Fruit fly (Drosophila melanogaster) whole organism, embryonic: ENCODE data around the gene RpS28a.

Source experiments
- ATbp ChIP-seq: fragments of 200-800 bp; sonication (Bioruptor generic); optimal IDR thresholded peaks from 2 replicates; lab custom pipeline; 2017; ENCODE audit warnings: missing biosample characterization, mild to moderate bottlenecking, missing genetic modification characterization, missing genetic modification reagents
- Atf6 ChIP-seq: fragments of 200-800 bp; sonication (Bioruptor generic); IDR thresholded peaks from 2 replicates; pipeline ENCODE4 v1.3.6; 2022; ENCODE audit warnings: missing biosample characterization, missing genetic modification characterization
- Awh ChIP-seq: fragments of 200-800 bp; sonication (Bioruptor generic); IDR thresholded peaks from 2 replicates; pipeline ENCODE4, ENCODE4 v1.3.6; 2022; ENCODE audit warnings: missing biosample characterization, missing genetic modification characterization
- BEAF-32 ChIP-seq: fragments of 200-800 bp; sonication (Bioruptor generic); optimal IDR thresholded peaks from 3 replicates; lab custom pipeline; 2017; ENCODE audit warnings: missing biosample characterization, missing genetic modification characterization, mild to moderate bottlenecking, moderate library complexity, missing genetic modification reagents
- BtbVII ChIP-seq: fragments of 200-800 bp; sonication (Bioruptor generic); optimal IDR thresholded peaks from 3 replicates; lab custom pipeline; 2017; ENCODE audit warnings: missing biosample characterization, mild to moderate bottlenecking, missing genetic modification characterization
- CG11695 ChIP-seq: fragments of 200-800 bp; sonication (Bioruptor generic); IDR thresholded peaks from 3 replicates; pipeline ENCODE4 v1.3.6; 2022; ENCODE audit warnings: missing biosample characterization, missing genetic modification characterization
- CG1233 ChIP-seq: fragments of 200-800 bp; sonication (Bioruptor generic); optimal IDR thresholded peaks from 4 replicates; lab custom pipeline; 2018; ENCODE audit warnings: missing biosample characterization, mild to moderate bottlenecking, missing genetic modification characterization
- CG13123 ChIP-seq: fragments of 200-800 bp; sonication (Bioruptor generic); optimal IDR thresholded peaks from 2 replicates; lab custom pipeline; 2016; ENCODE audit warnings: missing biosample characterization, missing genetic modification characterization
- CG13287 ChIP-seq: fragments of 200-800 bp; sonication (Bioruptor generic); IDR thresholded peaks from 2 replicates; pipeline ENCODE4 v1.3.6; 2022; ENCODE audit warnings: missing biosample characterization, missing genetic modification characterization; ENCODE audit not compliant: partially characterized antibody
- CG13775 ChIP-seq: fragments of 200-800 bp; sonication (Bioruptor generic); optimal IDR thresholded peaks from 3 replicates; lab custom pipeline; 2017; ENCODE audit warnings: missing biosample characterization, mild to moderate bottlenecking, missing genetic modification characterization
- CG33557 ChIP-seq: fragments of 200-800 bp; sonication (Bioruptor generic); optimal IDR thresholded peaks from 2 replicates; lab custom pipeline; 2019; ENCODE audit warnings: missing biosample characterization, mild to moderate bottlenecking, missing genetic modification characterization, moderate library complexity
- CG8944 ChIP-seq: fragments of 200-800 bp; sonication (Bioruptor generic); optimal IDR thresholded peaks from 3 replicates; lab custom pipeline; 2016; ENCODE audit warnings: missing biosample characterization, missing genetic modification characterization
- CrebB ChIP-seq: fragments of 200-800 bp; sonication (Bioruptor generic); optimal IDR thresholded peaks from 3 replicates; lab custom pipeline; 2018; ENCODE audit warnings: missing biosample characterization, mild to moderate bottlenecking, missing genetic modification characterization
- D ChIP-seq, 2 experiments: fragments of 200-800 bp in 1 of 2; fragments of >200 bp in 1 of 2; sonication (Bioruptor generic) in 1 of 2; optimal IDR thresholded peaks; 2 replicates in 1 of 2; 3 replicates in 1 of 2; lab custom pipeline; 2017; ENCODE audit warnings: mild to moderate bottlenecking in 1 of 2, missing biosample characterization in 1 of 2, missing genetic modification characterization in 1 of 2, missing genetic modification reagents in 1 of 2
- Dfd ChIP-seq, 2 experiments: fragments of >200 bp; optimal IDR thresholded peaks; 2 replicates each; lab custom pipeline; 2017; ENCODE audit warnings: missing biosample characterization in 2 of 2, missing genetic modification characterization in 2 of 2
- ERR ChIP-seq: fragments of 200-800 bp; sonication (Bioruptor generic); optimal IDR thresholded peaks from 2 replicates; lab custom pipeline; 2016; ENCODE audit warnings: missing biosample characterization, missing genetic modification characterization
- Fer3 ChIP-seq: fragments of 200-800 bp; sonication (Bioruptor generic); optimal IDR thresholded peaks from 2 replicates; lab custom pipeline; 2018; ENCODE audit warnings: missing biosample characterization, mild to moderate bottlenecking, missing genetic modification characterization, moderate library complexity
- GATAe ChIP-seq: fragments of 200-800 bp; sonication (Bioruptor generic); conservative IDR thresholded peaks from 2 replicates; pipeline ENCODE4 v1.3.6; 2022; ENCODE audit warnings: missing biosample characterization, missing genetic modification characterization
- Gug ChIP-seq: fragments of 200-800 bp; sonication (Bioruptor generic); IDR thresholded peaks from 4 replicates; pipeline ENCODE4 v1.3.6; 2022; ENCODE audit warnings: missing biosample characterization, missing genetic modification characterization
- HHEX ChIP-seq: fragments of 200-800 bp; sonication (Bioruptor generic); optimal IDR thresholded peaks from 3 replicates; lab custom pipeline; 2017; ENCODE audit warnings: missing biosample characterization, mild to moderate bottlenecking, missing genetic modification characterization, missing genetic modification reagents
- HLH54F ChIP-seq: fragments of 200-800 bp; sonication (Bioruptor generic); optimal IDR thresholded peaks from 3 replicates; lab custom pipeline; 2016; ENCODE audit warnings: missing biosample characterization, missing genetic modification characterization
- Hey ChIP-seq: fragments of 200-800 bp; sonication (Bioruptor generic); optimal IDR thresholded peaks from 3 replicates; lab custom pipeline; 2018; ENCODE audit warnings: missing biosample characterization, mild to moderate bottlenecking, missing genetic modification characterization
- Mes4 ChIP-seq: fragments of 200-800 bp; sonication (Bioruptor generic); optimal IDR thresholded peaks from 2 replicates; lab custom pipeline; 2016; ENCODE audit warnings: missing biosample characterization, missing genetic modification characterization
- Side ChIP-seq: fragments of 200-800 bp; sonication (Bioruptor generic); optimal IDR thresholded peaks from 2 replicates; lab custom pipeline; 2016; ENCODE audit warnings: missing biosample characterization, missing genetic modification characterization
- Sox100B ChIP-seq: fragments of 200-800 bp; sonication (Bioruptor generic); optimal IDR thresholded peaks from 3 replicates; lab custom pipeline; 2018; ENCODE audit warnings: missing biosample characterization, mild to moderate bottlenecking, missing genetic modification characterization
- Stat92E ChIP-seq, 3 experiments: fragments of >200 bp in 2 of 3; fragments of 200-800 bp in 1 of 3; sonication (Bioruptor generic) in 1 of 3; optimal IDR thresholded peaks; 2 replicates each; lab custom pipeline; 2017 to 2019; ENCODE audit warnings: missing biosample characterization in 3 of 3, missing genetic modification characterization in 3 of 3, mild to moderate bottlenecking in 1 of 3, moderate library complexity in 1 of 3
- TFAM ChIP-seq: fragments of 200-800 bp; sonication (Bioruptor generic); optimal IDR thresholded peaks from 2 replicates; lab custom pipeline; 2017; ENCODE audit warnings: missing biosample characterization, missing genetic modification characterization, inconsistent platforms
- Tbp ChIP-seq: fragments of >200 bp; optimal IDR thresholded peaks from 2 replicates; lab custom pipeline; 2018; ENCODE audit warnings: missing biosample characterization, missing genetic modification characterization
- Xrp1 ChIP-seq: fragments of 200-800 bp; sonication (Bioruptor generic); IDR thresholded peaks from 2 replicates; pipeline ENCODE4 v1.3.6; 2022; ENCODE audit warnings: missing biosample characterization, missing genetic modification characterization
- YL-1 ChIP-seq: fragments of 200-800 bp; sonication (Bioruptor generic); optimal IDR thresholded peaks from 3 replicates; lab custom pipeline; 2017; ENCODE audit warnings: missing biosample characterization, mild to moderate bottlenecking, missing genetic modification characterization
- ash1 ChIP-seq: fragments of 200-800 bp; sonication (Bioruptor generic); optimal IDR thresholded peaks from 2 replicates; lab custom pipeline; 2018; ENCODE audit warnings: missing biosample characterization, mild to moderate bottlenecking, missing genetic modification characterization
- ato ChIP-seq: fragments of 200-800 bp; sonication (Bioruptor generic); IDR thresholded peaks from 2 replicates; pipeline ENCODE4 v1.3.6; 2022; ENCODE audit warnings: missing biosample characterization, missing genetic modification characterization; ENCODE audit not compliant: partially characterized antibody
- chif ChIP-seq, 2 experiments: fragments of 200-800 bp; sonication (Bioruptor generic); optimal IDR thresholded peaks; 3 replicates each; lab custom pipeline; 2016; ENCODE audit warnings: missing biosample characterization in 2 of 2, missing genetic modification characterization in 2 of 2
- croc ChIP-seq: fragments of 200-800 bp; sonication (Bioruptor generic); conservative IDR thresholded peaks from 3 replicates; pipeline ENCODE4 v1.3.6; 2022; ENCODE audit warnings: missing biosample characterization, missing genetic modification characterization
- dan ChIP-seq: fragments of 200-800 bp; sonication (Bioruptor generic); IDR thresholded peaks from 2 replicates; pipeline ENCODE4 v1.3.6; 2022; ENCODE audit warnings: missing biosample characterization, missing genetic modification characterization
- fd3F ChIP-seq: fragments of 200-800 bp; sonication (Bioruptor generic); optimal IDR thresholded peaks from 2 replicates; lab custom pipeline; 2018; ENCODE audit warnings: missing biosample characterization, mild to moderate bottlenecking, missing genetic modification characterization, moderate library complexity
- her ChIP-seq: fragments of 200-800 bp; sonication (Bioruptor generic); optimal IDR thresholded peaks from 2 replicates; lab custom pipeline; 2016; ENCODE audit warnings: missing biosample characterization, missing genetic modification characterization
- kah ChIP-seq: fragments of 200-800 bp; sonication (Bioruptor generic); optimal IDR thresholded peaks from 2 replicates; lab custom pipeline; 2018; ENCODE audit warnings: missing biosample characterization, mild to moderate bottlenecking, missing genetic modification characterization
- lov ChIP-seq, 2 experiments: fragments of 200-800 bp in 1 of 2; fragments of >200 bp in 1 of 2; sonication (Bioruptor generic) in 1 of 2; IDR thresholded peaks in 1 of 2; optimal IDR thresholded peaks in 1 of 2; 2 replicates in 1 of 2; 3 replicates in 1 of 2; pipeline versions ENCODE4 v1.3.6 to Lab custom; 2017 to 2022; ENCODE audit warnings: missing biosample characterization in 1 of 2, missing genetic modification characterization in 1 of 2
- otp ChIP-seq: fragments of 200-800 bp; sonication (Bioruptor generic); IDR thresholded peaks from 3 replicates; pipeline ENCODE4, ENCODE4 v1.3.6; 2022; ENCODE audit warnings: missing biosample characterization, missing genetic modification characterization
- pan ChIP-seq, 4 experiments: fragments of >200 bp in 3 of 4; fragments of 200-800 bp in 1 of 4; sonication (Bioruptor generic) in 1 of 4; optimal IDR thresholded peaks in 3 of 4; IDR thresholded peaks in 1 of 4; 2 replicates each; pipeline versions ENCODE4 v1.3.6 to Lab custom; 2017 to 2022; ENCODE audit warnings: missing biosample characterization in 2 of 4, missing genetic modification characterization in 2 of 4, mixed read lengths in 1 of 4
- sima ChIP-seq: fragments of 200-800 bp; sonication (Bioruptor generic); optimal IDR thresholded peaks from 2 replicates; lab custom pipeline; 2016; ENCODE audit warnings: missing biosample characterization, missing genetic modification characterization
- ttk ChIP-seq: fragments of 200-800 bp; sonication (Bioruptor generic); IDR thresholded peaks from 2 replicates; pipeline ENCODE4 v2.1.2; 2022; ENCODE audit warnings: missing biosample characterization, missing genetic modification characterization

The RpS28a gene

DNA sequence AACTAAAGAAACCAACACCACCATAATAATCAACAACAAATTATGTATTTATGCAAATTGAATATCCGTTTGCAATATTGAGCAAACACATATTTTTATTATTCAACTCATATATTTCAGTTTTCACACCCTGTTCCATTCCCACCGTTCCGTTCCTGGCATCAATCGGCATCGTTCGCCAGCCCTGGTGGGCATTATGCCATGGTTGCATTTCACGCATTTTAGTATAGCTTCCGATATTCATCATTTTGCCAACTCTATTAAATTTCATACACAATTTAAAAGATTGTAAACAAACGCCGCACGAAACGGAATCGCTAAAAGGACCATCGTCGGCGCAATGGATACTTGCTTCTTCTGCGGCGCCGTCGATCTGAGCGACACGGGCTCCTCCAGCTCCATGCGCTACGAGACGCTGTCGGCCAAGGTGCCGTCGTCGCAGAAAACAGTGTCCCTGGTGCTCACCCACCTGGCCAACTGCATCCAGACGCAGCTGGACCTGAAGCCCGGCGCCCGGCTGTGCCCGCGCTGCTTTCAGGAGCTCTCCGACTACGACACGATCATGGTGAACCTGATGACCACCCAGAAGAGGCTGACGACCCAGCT is 20.8 kb upstream of the RpS28a start, which contains the start of gene Sry-delta (continued):
- TF ChIP-seq ERR (GFP tag; lab: Kevin White, UChicago) (peak; percentile 86), ash1 (GFP tag; lab: Kevin White, UChicago) (peak; percentile 84), Dfd (GFP tag; optimal IDR thresholded peaks at IDR 0.05; lab: Kevin White, UChicago) (no peak), TFAM (GFP tag; lab: Kevin White, UChicago) (peak; percentile 13), dan (GFP tag; lab: Robert Waterston, UW) (no peak), chif (GFP tag; optimal IDR thresholded peaks at IDR 0.05; lab: Kevin White, UChicago) (peak; percentile 78 to 80), Xrp1 (GFP tag; lab: Robert Waterston, UW) (peak; percentile 68; the same call in 1 of the 2 replicates), ATbp (GFP tag; lab: Kevin White, UChicago) (no peak), Side (GFP tag; lab: Kevin White, UChicago) (peak; percentile 90), CG13775 (peak; percentile 74), Mes4 (GFP tag; lab: Kevin White, UChicago) (peak; percentile 61), Atf6 (GFP tag; lab: Robert Waterston, UW) (peak; percentile 80), Sox100B (GFP tag; lab: Kevin White, UChicago) (no peak), her (GFP tag; lab: Kevin White, UChicago) (peak; percentile 90), Tbp (peak; percentile 47), D (optimal IDR thresholded peaks at IDR 0.05; lab: Kevin White, UChicago) (no peak), D (GFP tag; optimal IDR thresholded peaks at IDR 0.05; lab: Kevin White, UChicago) (peak; percentile 37), CG1233 (GFP tag; lab: Kevin White, UChicago) (peak; percentile 52), otp (peak; percentile 80), HLH54F (GFP tag; lab: Kevin White, UChicago) (peak; percentile 90), CG8944 (GFP tag; lab: Kevin White, UChicago) (peak; percentile 85), pan (optimal IDR thresholded peaks at IDR 0.05; lab: Kevin White, UChicago) (no peak), pan (GFP tag; optimal IDR thresholded peaks at IDR 0.05 in 1 of 2, IDR thresholded peaks at IDR 0.05 in 1 of 2) (peak in 1 of 2 experiments; percentile 78), Awh (GFP tag; lab: Robert Waterston, UW) (no peak), kah (GFP tag; lab: Kevin White, UChicago) (peak; percentile 21), BtbVII (peak; percentile 19), sima (GFP tag; lab: Kevin White, UChicago) (peak; percentile 85), lov (optimal IDR thresholded peaks at IDR 0.05; lab: Kevin White, UChicago) (no peak), lov (GFP tag; IDR thresholded peaks at IDR 0.05; lab: Robert Waterston, UW) (peak; percentile 64; the same call in 2 of the 3 replicates), croc (GFP tag; lab: Robert Waterston, UW) (no peak; the same call in 1 of the 3 replicates), Hey (tag; lab: Kevin White, UChicago) (no peak), BEAF-32 (peak; percentile 89), Gug (peak; percentile 87; the same call in 3 of the 4 replicates), CG33557 (GFP tag; lab: Kevin White, UChicago) (peak; percentile 52), ato (GFP tag; lab: Robert Waterston, UW) (peak; percentile 64; the same call in 1 of the 2 replicates), GATAe (GFP tag; lab: Robert Waterston, UW) (peak; percentile 22; the same call in 1 of the 2 replicates), HHEX (GFP tag; lab: Kevin White, UChicago) (peak; percentile 73), Stat92E (GFP tag; optimal IDR thresholded peaks at IDR 0.05; lab: Kevin White, UChicago) (no peak), fd3F (GFP tag; lab: Kevin White, UChicago) (peak; percentile 3), Fer3 (peak; percentile 75), CG11695 (GFP tag; lab: Robert Waterston, UW) (peak; percentile 36; the same call in 1 of the 3 replicates), CG13123 (GFP tag; lab: Kevin White, UChicago) (peak; percentile 40), YL-1 (peak; percentile 98), CrebB (tag; lab: Kevin White, UChicago) (peak; percentile 71), ttk (peak; percentile 69), CG13287 (GFP tag; lab: Robert Waterston, UW) (peak; percentile 89)
